Fruit fly (Drosophila melanogaster) whole organism, wandering third instar larva: ENCODE measurements around the gene CG16719.
A peak's percentile ranks its signal among the peaks of the same experiment; 100 is the strongest.

ENCODE experiments used
- Abd-B ChIP-seq: fragments of >200 bp; optimal IDR thresholded peaks from 2 replicates; lab custom pipeline; 2017; ENCODE audit warnings: missing biosample characterization, missing genetic modification characterization
- CG32264 ChIP-seq: fragments of 200-800 bp; sonication (Bioruptor generic); optimal IDR thresholded peaks from 2 replicates; lab custom pipeline; 2016; ENCODE audit warnings: missing biosample characterization, missing genetic modification characterization
- CG9705 ChIP-seq: fragments of 200-800 bp; sonication (Bioruptor generic); optimal IDR thresholded peaks from 2 replicates; lab custom pipeline; 2018; ENCODE audit warnings: missing biosample characterization, mild to moderate bottlenecking, missing genetic modification characterization
- CrebA ChIP-seq: fragments of 200-800 bp; sonication (Bioruptor generic); optimal IDR thresholded peaks from 2 replicates; lab custom pipeline; 2016; ENCODE audit warnings: missing biosample characterization, mild to moderate bottlenecking, missing genetic modification characterization, borderline replicate concordance
- Dfd ChIP-seq: fragments of >200 bp; optimal IDR thresholded peaks from 2 replicates; lab custom pipeline; 2017; ENCODE audit warnings: missing biosample characterization, missing genetic modification characterization
- Dif ChIP-seq: fragments of 200-275, 200-300 bp; sonication (Bioruptor generic); optimal IDR thresholded peaks from 2 replicates; lab custom pipeline; 2018; ENCODE audit warnings: missing biosample characterization, missing genetic modification characterization; ENCODE audit not compliant: partially characterized antibody
- HLH106 ChIP-seq: fragments of 200-800 bp; optimal IDR thresholded peaks from 3 replicates; lab custom pipeline; 2019; ENCODE audit warnings: missing biosample characterization, mild to moderate bottlenecking, missing genetic modification characterization, moderate library complexity
- Hnf4 ChIP-seq: fragments of 200-800 bp; sonication (Bioruptor generic); optimal IDR thresholded peaks from 2 replicates; lab custom pipeline; 2016; ENCODE audit warnings: missing biosample characterization, mild to moderate bottlenecking, missing genetic modification characterization
- Hr78 ChIP-seq: fragments of >200 bp; optimal IDR thresholded peaks from 2 replicates; lab custom pipeline; 2017; ENCODE audit warnings: missing biosample characterization, missing genetic modification characterization
- Hr83 ChIP-seq: fragments of 200-300 bp; sonication (Bioruptor generic); optimal IDR thresholded peaks from 2 replicates; lab custom pipeline; 2016; ENCODE audit warnings: missing biosample characterization, mild to moderate bottlenecking, missing genetic modification characterization, moderate library complexity; ENCODE audit not compliant: poor library complexity, severe bottlenecking
- Jra ChIP-seq: sonication (Bioruptor generic); optimal IDR thresholded peaks from 2 replicates; lab custom pipeline; 2016; ENCODE audit warnings: missing biosample characterization, missing genetic modification characterization
- Mio ChIP-seq: sonication (Bioruptor generic); optimal IDR thresholded peaks from 2 replicates; lab custom pipeline; 2016; ENCODE audit warnings: missing biosample characterization, missing genetic modification characterization
- N ChIP-seq: fragments of >200 bp; optimal IDR thresholded peaks from 2 replicates; lab custom pipeline; 2018; ENCODE audit warnings: missing biosample characterization, missing external identifiers, missing genetic modification characterization
- OdsH ChIP-seq: fragments of 200-800 bp; sonication (Bioruptor generic); optimal IDR thresholded peaks from 2 replicates; lab custom pipeline; 2016; ENCODE audit warnings: missing biosample characterization, mild to moderate bottlenecking, missing genetic modification characterization
- Rel ChIP-seq, 2 experiments: fragments of 200-800 bp; sonication (Bioruptor generic) in 1 of 2; optimal IDR thresholded peaks; 2 replicates in 1 of 2; 3 replicates in 1 of 2; lab custom pipeline; 2016 to 2019; ENCODE audit warnings: mild to moderate bottlenecking in 2 of 2, missing biosample characterization in 2 of 2, missing genetic modification characterization in 2 of 2, moderate library complexity in 1 of 2
- Sp1 ChIP-seq: fragments of 200-800 bp; sonication (Bioruptor generic); optimal IDR thresholded peaks from 3 replicates; lab custom pipeline; 2019; ENCODE audit warnings: missing biosample characterization, mild to moderate bottlenecking, missing genetic modification characterization, moderate library complexity
- Vsx2 ChIP-seq: fragments of 200-300, 225-300 bp; sonication (Bioruptor generic); optimal IDR thresholded peaks from 2 replicates; lab custom pipeline; 2018; ENCODE audit warnings: missing biosample characterization, missing genetic modification characterization; ENCODE audit not compliant: partially characterized antibody
- br ChIP-seq: fragments of 200-800 bp; sonication (Bioruptor generic); optimal IDR thresholded peaks from 2 replicates; lab custom pipeline; 2016; ENCODE audit warnings: missing biosample characterization, missing genetic modification characterization
- brk ChIP-seq: fragments of 200-800 bp; sonication (Bioruptor generic); optimal IDR thresholded peaks from 2 replicates; lab custom pipeline; 2016; ENCODE audit warnings: missing biosample characterization, mild to moderate bottlenecking, missing genetic modification characterization
- dl ChIP-seq, 2 experiments: fragments of 175-275, 200-275 bp in 1 of 2; fragments of 200-275 bp in 1 of 2; sonication (Bioruptor generic); optimal IDR thresholded peaks; lab custom pipeline; 2018; ENCODE audit warnings: mild to moderate bottlenecking in 2 of 2, missing biosample characterization in 2 of 2, missing genetic modification characterization in 2 of 2, moderate library complexity in 2 of 2; ENCODE audit not compliant: partially characterized antibody in 2 of 2, insufficient read depth in 1 of 2
- dmrt93B ChIP-seq: fragments of 200-800 bp; sonication (Bioruptor generic); optimal IDR thresholded peaks from 2 replicates; lab custom pipeline; 2018; ENCODE audit warnings: missing biosample characterization, mild to moderate bottlenecking, missing genetic modification characterization
- dsf ChIP-seq: sonication (Bioruptor generic); optimal IDR thresholded peaks from 2 replicates; lab custom pipeline; 2016; ENCODE audit warnings: missing biosample characterization, missing genetic modification characterization, borderline replicate concordance
- ey ChIP-seq: fragments of 200-800 bp; sonication (Bioruptor generic); optimal IDR thresholded peaks from 2 replicates; lab custom pipeline; 2016; ENCODE audit warnings: missing biosample characterization, missing genetic modification characterization
- foxo ChIP-seq, 2 experiments: fragments of 200-800 bp; sonication (Bioruptor generic); optimal IDR thresholded peaks; 2 replicates in 1 of 2; 3 replicates in 1 of 2; lab custom pipeline; 2016 to 2017; ENCODE audit warnings: missing biosample characterization in 2 of 2, missing genetic modification characterization in 2 of 2
- fru ChIP-seq: fragments of 200-800 bp; sonication (Bioruptor generic); optimal IDR thresholded peaks from 3 replicates; lab custom pipeline; 2016; ENCODE audit warnings: missing biosample characterization, mild to moderate bottlenecking, missing genetic modification characterization
- h ChIP-seq: fragments of 200-800 bp; sonication (Bioruptor generic); optimal IDR thresholded peaks from 3 replicates; lab custom pipeline; 2016; ENCODE audit warnings: missing biosample characterization, mild to moderate bottlenecking, missing genetic modification characterization
- jim ChIP-seq: fragments of 175-275, 200-325 bp; sonication (Bioruptor generic); optimal IDR thresholded peaks from 2 replicates; lab custom pipeline; 2016; ENCODE audit warnings: missing biosample characterization, mild to moderate bottlenecking, missing genetic modification characterization
- lola ChIP-seq: fragments of >200 bp; optimal IDR thresholded peaks from 2 replicates; lab custom pipeline; 2017; ENCODE audit warnings: missing biosample characterization, missing genetic modification characterization
- pan ChIP-seq: fragments of >200 bp; optimal IDR thresholded peaks from 2 replicates; lab custom pipeline; 2017
- psq ChIP-seq: fragments of 200-800 bp; sonication (Bioruptor generic); optimal IDR thresholded peaks from 3 replicates; lab custom pipeline; 2017; ENCODE audit warnings: missing biosample characterization, mild to moderate bottlenecking, missing genetic modification characterization, moderate library complexity
- rgr ChIP-seq: fragments of 200-800 bp; sonication (Bioruptor generic); optimal IDR thresholded peaks from 3 replicates; lab custom pipeline; 2016; ENCODE audit warnings: missing biosample characterization, mild to moderate bottlenecking, missing genetic modification characterization
- sage ChIP-seq: fragments of 200-800 bp; sonication (Bioruptor generic); optimal IDR thresholded peaks from 2 replicates; lab custom pipeline; 2016; ENCODE audit warnings: missing biosample characterization, mild to moderate bottlenecking, missing genetic modification characterization
- sv ChIP-seq: fragments of 200-800 bp; sonication (Bioruptor generic); optimal IDR thresholded peaks from 3 replicates; lab custom pipeline; 2016; ENCODE audit warnings: missing biosample characterization, missing genetic modification characterization
- tai ChIP-seq: sonication (Bioruptor generic); optimal IDR thresholded peaks from 2 replicates; lab custom pipeline; 2016; ENCODE audit warnings: missing biosample characterization, missing genetic modification characterization
- usp ChIP-seq: fragments of >200 bp; optimal IDR thresholded peaks from 2 replicates; lab custom pipeline; 2017; ENCODE audit warnings: missing biosample characterization, missing genetic modification characterization
- woc ChIP-seq: sonication (Bioruptor generic); optimal IDR thresholded peaks from 2 replicates; lab custom pipeline; 2016; ENCODE audit warnings: missing biosample characterization, mild to moderate bottlenecking, missing genetic modification characterization

Gene CG16719

dm6 chr3L:9694867-9695236, 9.9 kb downstream of the CG16719 start:
- no peak for TF ChIP-seq Hr83
- TF ChIP-seq Abd-B, result no peak
- no peak for TF ChIP-seq fru (GFP tag; lab: Kevin White, UChicago)
- no peak for TF ChIP-seq Mio (GFP tag; lab: Kevin White, UChicago)
- TF ChIP-seq brk (GFP tag; lab: Kevin White, UChicago), result no peak
- TF ChIP-seq ey (GFP tag; lab: Kevin White, UChicago), result no peak
- no peak for TF ChIP-seq sage
- no peak for TF ChIP-seq pan (lab: Kevin White, UChicago)
- no peak for TF ChIP-seq HLH106 (tag; lab: Kevin White, UChicago)
- no peak for TF ChIP-seq tai (GFP tag; lab: Kevin White, UChicago)
- TF ChIP-seq jim (GFP tag; lab: Kevin White, UChicago), result no peak
- TF ChIP-seq usp (GFP tag; lab: Kevin White, UChicago), result no peak
- no peak for TF ChIP-seq lola
- TF ChIP-seq woc, result no peak
- no peak for TF ChIP-seq CrebA (GFP tag; lab: Kevin White, UChicago)
- TF ChIP-seq CG9705 (GFP tag; lab: Kevin White, UChicago), result no peak
- no peak for TF ChIP-seq dl (GFP tag; optimal IDR thresholded peaks at IDR 0.05; lab: Kevin White, UChicago; ENCODE audit: insufficient read depth in 1 of 2, partially characterized antibody in 2 of 2)
- TF ChIP-seq Sp1 (GFP tag; lab: Kevin White, UChicago), result no peak
- no peak for TF ChIP-seq Hnf4 (GFP tag; lab: Kevin White, UChicago)

dm6 chr3L:9695242-9695641, 10.3 kb downstream of the CG16719 start:
- peak; percentile 35 to 64 for TF ChIP-seq dl (GFP tag; optimal IDR thresholded peaks at IDR 0.05; lab: Kevin White, UChicago; ENCODE audit: insufficient read depth in 1 of 2, partially characterized antibody in 2 of 2)
- no peak for TF ChIP-seq Mio (GFP tag; lab: Kevin White, UChicago)
- TF ChIP-seq Dif (GFP tag; lab: Kevin White, UChicago), result peak; percentile 66
- no peak for TF ChIP-seq sv
- TF ChIP-seq Dfd (GFP tag; lab: Kevin White, UChicago), result no peak
- TF ChIP-seq N (GFP tag; lab: Kevin White, UChicago), result no peak

dm6 chr3L:9695647-9696046, 10.7 kb downstream of the CG16719 start:
- TF ChIP-seq foxo (GFP tag; optimal IDR thresholded peaks at IDR 0.05; lab: Kevin White, UChicago) (peak in 1 of 2 experiments; percentile 35), brk (GFP tag; lab: Kevin White, UChicago) (peak; percentile 52), ey (GFP tag; lab: Kevin White, UChicago) (no peak), sv (peak; percentile 2), CG32264 (GFP tag; lab: Kevin White, UChicago) (no peak), fru (GFP tag; lab: Kevin White, UChicago) (peak; percentile 25), rgr (GFP tag; lab: Kevin White, UChicago) (peak; percentile 13), OdsH (GFP tag; lab: Kevin White, UChicago) (peak; percentile 15), Hr78 (GFP tag; lab: Kevin White, UChicago) (no peak), woc (no peak), Jra (GFP tag; lab: Kevin White, UChicago) (peak; percentile 23), Hnf4 (GFP tag; lab: Kevin White, UChicago) (no peak)

- TF ChIP-seq Dif (GFP tag; lab: Kevin White, UChicago), result peak; percentile 66
- peak; percentile 75 for TF ChIP-seq CG9705 (GFP tag; lab: Kevin White, UChicago)
- TF ChIP-seq rgr (GFP tag; lab: Kevin White, UChicago), result peak; percentile 87
- peak; percentile 78 for TF ChIP-seq sage
- no peak for TF ChIP-seq dsf (GFP tag; lab: Kevin White, UChicago)
- TF ChIP-seq dmrt93B, result no peak
- no peak for TF ChIP-seq Mio (GFP tag; lab: Kevin White, UChicago)
- TF ChIP-seq usp (GFP tag; lab: Kevin White, UChicago), result no peak
- TF ChIP-seq Abd-B, result no peak
- peak; percentile 91 for TF ChIP-seq brk (GFP tag; lab: Kevin White, UChicago)
- peak; percentile 85 for TF ChIP-seq Sp1 (GFP tag; lab: Kevin White, UChicago)
- no peak for TF ChIP-seq Hr78 (GFP tag; lab: Kevin White, UChicago)
- TF ChIP-seq woc, result peak; percentile 99
- peak; percentile 90 for TF ChIP-seq psq (GFP tag; lab: Kevin White, UChicago)
- peak; percentile 45 for TF ChIP-seq jim (GFP tag; lab: Kevin White, UChicago)
- peak; percentile 83 for TF ChIP-seq HLH106 (tag; lab: Kevin White, UChicago)
- TF ChIP-seq Hr83, result peak; percentile 74
- TF ChIP-seq br (GFP tag; lab: Kevin White, UChicago), result peak; percentile 91
- TF ChIP-seq N (GFP tag; lab: Kevin White, UChicago), result no peak
- TF ChIP-seq Jra (GFP tag; lab: Kevin White, UChicago), result peak; percentile 67
- TF ChIP-seq Rel (GFP tag; optimal IDR thresholded peaks at IDR 0.05; lab: Kevin White, UChicago), result peak; percentile 67
- TF ChIP-seq Rel (tag; optimal IDR thresholded peaks at IDR 0.05; lab: Kevin White, UChicago), result peak; percentile 74
- no peak for TF ChIP-seq Vsx2 (GFP tag; lab: Kevin White, UChicago)
- TF ChIP-seq CrebA (GFP tag; lab: Kevin White, UChicago), result no peak
- TF ChIP-seq OdsH (GFP tag; lab: Kevin White, UChicago), result peak; percentile 86
- peak; percentile 92 for TF ChIP-seq h
- peak; percentile 46 to 70 for TF ChIP-seq dl (GFP tag; optimal IDR thresholded peaks at IDR 0.05; lab: Kevin White, UChicago; ENCODE audit: insufficient read depth in 1 of 2, partially characterized antibody in 2 of 2)
- TF ChIP-seq Hnf4 (GFP tag; lab: Kevin White, UChicago), result no peak
- no peak for TF ChIP-seq tai (GFP tag; lab: Kevin White, UChicago)
- peak; percentile 82 for TF ChIP-seq ey (GFP tag; lab: Kevin White, UChicago)
- peak; percentile 85 for TF ChIP-seq fru (GFP tag; lab: Kevin White, UChicago)
Observed at dm6 chr3L:9696650-9697526, 11.9 kb downstream of the CG16719 start, which contains the start of gene Prps. Gene Prps, minus strand, starts transcription at chr3L:9696700.
